Worm (Caenorhabditis elegans) whole organism, late embryonic: ENCODE results near the gene spp-21.

ENCODE experiments used
- C08G9.2 ChIP-seq: sonication (generic microtip); optimal IDR thresholded peaks from 2 replicates; lab custom pipeline; 2016; ENCODE audit warnings: mild to moderate bottlenecking, missing genetic modification characterization, moderate library complexity, missing compliant biosample characterization
- C38D4.7 ChIP-seq: fragments of 200-800 bp; sonication (Bioruptor generic); optimal IDR thresholded peaks from 2 replicates; lab custom pipeline; 2018; ENCODE audit warnings: mild to moderate bottlenecking, missing genetic modification characterization, moderate library complexity, missing compliant biosample characterization
- F13H6.1 ChIP-seq: sonication (generic microtip); optimal IDR thresholded peaks from 2 replicates; lab custom pipeline; 2016; ENCODE audit warnings: missing genetic modification characterization, missing compliant biosample characterization
- K02D7.2 ChIP-seq: sonication (generic microtip); optimal IDR thresholded peaks from 2 replicates; lab custom pipeline; 2017; ENCODE audit warnings: mild to moderate bottlenecking, missing genetic modification characterization, missing compliant biosample characterization
- K09A11.1 ChIP-seq: sonication (generic microtip); optimal IDR thresholded peaks from 2 replicates; lab custom pipeline; 2017; ENCODE audit warnings: antibody characterized with exemption, mild to moderate bottlenecking, missing genetic modification characterization, missing compliant biosample characterization; ENCODE audit not compliant: insufficient read depth
- T23F11.4 ChIP-seq: fragments of 200-800 bp; sonication (Bioruptor generic); optimal IDR thresholded peaks from 2 replicates; lab custom pipeline; 2018; ENCODE audit warnings: mild to moderate bottlenecking, missing genetic modification characterization, missing compliant biosample characterization
- Y22D7AL.16 ChIP-seq: sonication (generic microtip); optimal IDR thresholded peaks from 2 replicates; lab custom pipeline; 2016; ENCODE audit warnings: missing genetic modification characterization, missing compliant biosample characterization
- ahr-1 ChIP-seq: sonication (generic microtip); optimal IDR thresholded peaks from 2 replicates; lab custom pipeline; 2016; ENCODE audit warnings: missing genetic modification characterization, missing compliant biosample characterization
- ceh-14 ChIP-seq: sonication (generic microtip); optimal IDR thresholded peaks from 2 replicates; lab custom pipeline; 2016; ENCODE audit warnings: missing genotype, missing genetic modification characterization, missing compliant biosample characterization
- ceh-19 ChIP-seq: fragments of 200-800 bp; sonication (Bioruptor generic); optimal IDR thresholded peaks from 2 replicates; lab custom pipeline; 2018; ENCODE audit warnings: mild to moderate bottlenecking, missing genetic modification characterization, missing compliant biosample characterization
- ceh-2 ChIP-seq: sonication (generic microtip); optimal IDR thresholded peaks from 2 replicates; lab custom pipeline; 2016; ENCODE audit warnings: missing genotype, missing genetic modification characterization, missing compliant biosample characterization
- ceh-22 ChIP-seq: sonication (generic microtip); optimal IDR thresholded peaks from 2 replicates; lab custom pipeline; 2017; ENCODE audit warnings: missing biosample characterization, missing genetic modification characterization
- ceh-30 ChIP-seq: fragments of 150-350 bp; optimal IDR thresholded peaks from 2 replicates; lab custom pipeline; 2014; ENCODE audit warnings: missing biosample characterization, missing genetic modification characterization
- ceh-34 ChIP-seq: sonication (generic microtip); optimal IDR thresholded peaks from 2 replicates; lab custom pipeline; 2016; ENCODE audit warnings: mild to moderate bottlenecking, missing genetic modification characterization, missing compliant biosample characterization
- ceh-48 ChIP-seq: sonication (generic microtip); optimal IDR thresholded peaks from 2 replicates; lab custom pipeline; 2016; ENCODE audit warnings: missing genetic modification characterization, inconsistent platforms, missing compliant biosample characterization
- ceh-9 ChIP-seq: sonication (generic microtip); optimal IDR thresholded peaks from 2 replicates; lab custom pipeline; 2016; ENCODE audit warnings: mild to moderate bottlenecking, missing genetic modification characterization, inconsistent platforms, missing compliant biosample characterization
- che-1 ChIP-seq: sonication (generic microtip); optimal IDR thresholded peaks from 2 replicates; lab custom pipeline; 2016; ENCODE audit warnings: mild to moderate bottlenecking, missing genetic modification characterization, missing compliant biosample characterization
- dve-1 ChIP-seq: sonication (generic microtip); optimal IDR thresholded peaks from 2 replicates; lab custom pipeline; 2017; ENCODE audit warnings: antibody characterized with exemption, mild to moderate bottlenecking, missing genetic modification characterization, missing compliant biosample characterization
- elt-4 ChIP-seq: sonication (generic microtip); optimal IDR thresholded peaks from 2 replicates; lab custom pipeline; 2016; ENCODE audit warnings: missing genetic modification characterization, missing compliant biosample characterization
- ets-4 ChIP-seq: sonication (generic microtip); optimal IDR thresholded peaks from 2 replicates; lab custom pipeline; 2016; ENCODE audit warnings: missing genetic modification characterization, missing compliant biosample characterization
- fax-1 ChIP-seq: sonication (generic microtip); optimal IDR thresholded peaks from 2 replicates; lab custom pipeline; 2016; ENCODE audit warnings: missing genotype, missing genetic modification characterization, missing compliant biosample characterization
- fkh-10 ChIP-seq: fragments of 150-350 bp; optimal IDR thresholded peaks from 2 replicates; lab custom pipeline; 2014; ENCODE audit warnings: missing biosample characterization, missing genetic modification reagents, missing genetic modification characterization
- fkh-6 ChIP-seq: sonication (generic microtip); optimal IDR thresholded peaks from 2 replicates; lab custom pipeline; 2016; ENCODE audit warnings: missing genetic modification characterization, missing compliant biosample characterization
- hlh-13 ChIP-seq: fragments of 200-800 bp; sonication (Bioruptor generic); optimal IDR thresholded peaks from 2 replicates; lab custom pipeline; 2018; ENCODE audit warnings: mild to moderate bottlenecking, missing genetic modification characterization, missing compliant biosample characterization
- hlh-15 ChIP-seq: sonication (generic microtip); optimal IDR thresholded peaks from 2 replicates; lab custom pipeline; 2016; ENCODE audit warnings: missing genetic modification characterization, missing compliant biosample characterization
- hlh-6 ChIP-seq: sonication (generic microtip); optimal IDR thresholded peaks from 2 replicates; lab custom pipeline; 2016; ENCODE audit warnings: missing genotype, missing genetic modification characterization, missing compliant biosample characterization
- nhr-11 ChIP-seq: fragments of 150-350 bp; optimal IDR thresholded peaks from 2 replicates; lab custom pipeline; 2014; ENCODE audit warnings: missing biosample characterization, missing genetic modification characterization
- nhr-232 ChIP-seq: sonication (generic microtip); optimal IDR thresholded peaks from 2 replicates; lab custom pipeline; 2016; ENCODE audit warnings: missing genetic modification characterization, missing compliant biosample characterization
- npax-4 ChIP-seq: sonication (generic microtip); optimal IDR thresholded peaks from 2 replicates; lab custom pipeline; 2016; ENCODE audit warnings: missing genetic modification characterization, missing compliant biosample characterization
- pat-9 ChIP-seq: fragments of 200-800 bp; sonication (Bioruptor generic); optimal IDR thresholded peaks from 2 replicates; lab custom pipeline; 2018; ENCODE audit warnings: mild to moderate bottlenecking, missing genetic modification characterization, moderate library complexity, missing compliant biosample characterization
- pax-1 ChIP-seq: fragments of 150-350 bp; optimal IDR thresholded peaks from 2 replicates; lab custom pipeline; 2014; ENCODE audit warnings: missing biosample characterization, missing genetic modification characterization
- pros-1 ChIP-seq: fragments of 150-350 bp; optimal IDR thresholded peaks from 2 replicates; lab custom pipeline; 2014; ENCODE audit warnings: missing biosample characterization, missing genetic modification reagents, missing genetic modification characterization
- ref-2 ChIP-seq: sonication (generic microtip); optimal IDR thresholded peaks from 2 replicates; lab custom pipeline; 2016; ENCODE audit warnings: missing genetic modification characterization, missing compliant biosample characterization
- rnt-1 ChIP-seq: sonication (generic microtip); optimal IDR thresholded peaks from 2 replicates; lab custom pipeline; 2016; ENCODE audit warnings: missing genetic modification characterization, missing compliant biosample characterization
- sdc-2 ChIP-seq: sonication (generic microtip); optimal IDR thresholded peaks from 2 replicates; lab custom pipeline; 2016; ENCODE audit warnings: missing genotype, missing genetic modification characterization, missing compliant biosample characterization
- sox-2 ChIP-seq: fragments of 200-800 bp; sonication (Bioruptor generic); IDR thresholded peaks from 2 replicates; pipeline ENCODE4 v1.3.6; 2022; ENCODE audit warnings: missing genetic modification reagents, missing genetic modification characterization, missing compliant biosample characterization
- syd-9 ChIP-seq: sonication (generic microtip); optimal IDR thresholded peaks from 2 replicates; lab custom pipeline; 2016; ENCODE audit warnings: mild to moderate bottlenecking, missing genetic modification characterization, moderate library complexity, missing compliant biosample characterization
- tbx-2 ChIP-seq: sonication (generic microtip); optimal IDR thresholded peaks from 2 replicates; lab custom pipeline; 2016; ENCODE audit warnings: missing genetic modification characterization, missing compliant biosample characterization
- tbx-7 ChIP-seq: sonication (generic microtip); optimal IDR thresholded peaks from 2 replicates; lab custom pipeline; 2016; ENCODE audit warnings: missing genotype, missing genetic modification characterization, missing compliant biosample characterization
- unc-3 ChIP-seq, 2 experiments: fragments of 200-800 bp in 1 of 2; sonication (Bioruptor generic) in 1 of 2; sonication (generic microtip) in 1 of 2; conservative IDR thresholded peaks in 1 of 2; optimal IDR thresholded peaks in 1 of 2; 2 replicates each; pipeline versions ENCODE4 v1.3.6 to Lab custom; 2016 to 2022; ENCODE audit warnings: missing compliant biosample characterization in 2 of 2, missing genetic modification characterization in 2 of 2, missing genetic modification reagents in 1 of 2
- unc-55 ChIP-seq: sonication (generic microtip); optimal IDR thresholded peaks from 2 replicates; lab custom pipeline; 2017; ENCODE audit warnings: missing biosample characterization, missing genetic modification reagents, missing genetic modification characterization
- zip-5 ChIP-seq: sonication (generic microtip); optimal IDR thresholded peaks from 2 replicates; lab custom pipeline; 2016; ENCODE audit warnings: missing genetic modification characterization, missing compliant biosample characterization
- ztf-16 ChIP-seq: sonication (generic microtip); optimal IDR thresholded peaks from 2 replicates; lab custom pipeline; 2017; ENCODE audit warnings: missing genetic modification characterization, missing compliant biosample characterization

spp-21 gene

ce11 chrX:11467320-11467732 is 22.6 kb upstream of the spp-21 start (continued):
- peak; percentile 31 for TF ChIP-seq unc-55 (GFP tag; lab: Kevin White, UChicago)
- no peak for TF ChIP-seq ahr-1
- TF ChIP-seq fkh-6 (tag; lab: Kevin White, UChicago), result no peak
- no peak for TF ChIP-seq T23F11.4 (GFP tag; lab: Kevin White, UChicago)
- TF ChIP-seq ets-4, result no peak
- TF ChIP-seq zip-5 (tag; lab: Kevin White, UChicago), result no peak
- peak; percentile 58 for TF ChIP-seq ceh-19 (GFP tag; lab: Kevin White, UChicago)
- no peak for TF ChIP-seq ceh-30 (tag; lab: Kevin White, UChicago)
- no peak for TF ChIP-seq che-1 (tag; lab: Kevin White, UChicago)
- peak; percentile 43 for TF ChIP-seq syd-9 (tag; lab: Kevin White, UChicago)
- peak; percentile 52 for TF ChIP-seq C08G9.2 (tag; lab: Kevin White, UChicago)
- TF ChIP-seq elt-4 (tag; lab: Kevin White, UChicago), result no peak
- peak; percentile 12 for TF ChIP-seq fkh-10 (GFP tag; lab: Kevin White, UChicago)
- no peak for TF ChIP-seq ceh-9 (tag; lab: Kevin White, UChicago)
- TF ChIP-seq fax-1 (tag; lab: Kevin White, UChicago), result peak; percentile 24
- no peak for TF ChIP-seq nhr-232
- TF ChIP-seq ceh-48 (tag; lab: Kevin White, UChicago), result no peak
- no peak for TF ChIP-seq ztf-16 (tag; lab: Kevin White, UChicago)
- TF ChIP-seq ceh-34 (tag; lab: Kevin White, UChicago), result peak; percentile 61
- TF ChIP-seq pat-9 (tag; lab: Kevin White, UChicago), result peak; percentile 2
- TF ChIP-seq ceh-14, result peak; percentile 85
- TF ChIP-seq tbx-7, result no peak
- no peak for TF ChIP-seq hlh-15
- TF ChIP-seq sdc-2 (tag; lab: Kevin White, UChicago), result peak; percentile 70
- no peak for TF ChIP-seq ceh-2
- no peak for TF ChIP-seq sox-2 (GFP tag; lab: Robert Waterston, UW)
- TF ChIP-seq ref-2 (tag; lab: Kevin White, UChicago), result peak; percentile 47
- peak; percentile 61 for TF ChIP-seq tbx-2 (tag; lab: Kevin White, UChicago)

ce11 chrX:11468814-11469213 is 21.1 kb upstream of the spp-21 start:
- TF ChIP-seq K02D7.2 (tag; lab: Kevin White, UChicago) (no peak), hlh-13 (GFP tag; lab: Kevin White, UChicago) (no peak), ztf-16 (tag; lab: Kevin White, UChicago) (no peak), K09A11.1 (no peak)

ce11 chrX:11469600-11469999 is 20.3 kb upstream of the spp-21 start:
- TF ChIP-seq sox-2 (GFP tag; lab: Robert Waterston, UW) (no peak), dve-1 (tag; lab: Kevin White, UChicago) (no peak), unc-3 (GFP tag; conservative IDR thresholded peaks at IDR 0.05; lab: Robert Waterston, UW) (no peak), unc-3 (tag; optimal IDR thresholded peaks at IDR 0.05; lab: Kevin White, UChicago) (no peak), C38D4.7 (GFP tag; lab: Kevin White, UChicago) (no peak), Y22D7AL.16 (tag; lab: Kevin White, UChicago) (no peak), K02D7.2 (tag; lab: Kevin White, UChicago) (no peak), fkh-10 (GFP tag; lab: Kevin White, UChicago) (no peak)
- TF ChIP-seq, all 69 proteins: peak for 0

- TF ChIP-seq pax-1 (tag; lab: Kevin White, UChicago) (no peak), pros-1 (tag; lab: Kevin White, UChicago) (no peak), fax-1 (tag; lab: Kevin White, UChicago) (no peak), npax-4 (tag; lab: Kevin White, UChicago) (no peak), nhr-232 (no peak), K02D7.2 (tag; lab: Kevin White, UChicago) (no peak), hlh-6 (no peak), unc-55 (GFP tag; lab: Kevin White, UChicago) (no peak), rnt-1 (tag; lab: Kevin White, UChicago) (no peak), ceh-14 (no peak), elt-4 (tag; lab: Kevin White, UChicago) (no peak), C38D4.7 (GFP tag; lab: Kevin White, UChicago) (no peak), nhr-11 (tag; lab: Kevin White, UChicago) (no peak), K09A11.1 (no peak), F13H6.1 (tag; lab: Kevin White, UChicago) (no peak), C08G9.2 (tag; lab: Kevin White, UChicago) (no peak), ceh-19 (GFP tag; lab: Kevin White, UChicago) (no peak), ceh-22 (tag; lab: Kevin White, UChicago) (no peak), ztf-16 (tag; lab: Kevin White, UChicago) (no peak)
These were observed 18.5 kb upstream of the spp-21 start for ce11 chrX:11471409-11471808.
